Fruit fly (Drosophila melanogaster) ovary, adult (tissue): Measurements from ENCODE around the gene CG7685.

Experiments used
- CG17801 ChIP-seq: fragments of 200-800 bp; optimal IDR thresholded peaks from 2 replicates; lab custom pipeline; 2019; ENCODE audit warnings: missing biosample characterization, mild to moderate bottlenecking, missing genetic modification characterization, moderate library complexity; ENCODE audit not compliant: partially characterized antibody

CG7685 gene

dm6 chr3R:18394876-18395275 lies 9.9 kb upstream of the CG7685 start:
- no peak for TF ChIP-seq CG17801 (GFP tag; lab: Kevin White, UChicago)

dm6 chr3R:18395694-18396093 lies 9.0 kb upstream of the CG7685 start:
- TF ChIP-seq CG17801 (GFP tag; lab: Kevin White, UChicago): no peak

- TF ChIP-seq CG17801 (GFP tag; lab: Kevin White, UChicago): peak; percentile 96
Observed at dm6 chr3R:18396801-18397604, 7.7 kb upstream of the CG7685 start, which contains the start of gene Vti1b. Vti1b (plus strand) TSS chr3R:18396995.

- no peak for TF ChIP-seq CG17801 (GFP tag; lab: Kevin White, UChicago)
Observed at dm6 chr3R:18397834-18398378, 6.8 kb upstream of the CG7685 start.

dm6 chr3R:18398460-18398901 lies 6.3 kb upstream of the CG7685 start:
- no peak for TF ChIP-seq CG17801 (GFP tag; lab: Kevin White, UChicago)

dm6 chr3R:18398954-18399697 lies 5.6 kb upstream of the CG7685 start, which contains the start of gene Vha100-2:
Vha100-2 (minus strand) TSS chr3R:18399169.
- peak; percentile 53 for TF ChIP-seq CG17801 (GFP tag; lab: Kevin White, UChicago)

dm6 chr3R:18399698-18400020 lies 5.1 kb upstream of the CG7685 start:
- no peak for TF ChIP-seq CG17801 (GFP tag; lab: Kevin White, UChicago)

- peak; percentile 98 for TF ChIP-seq CG17801 (GFP tag; lab: Kevin White, UChicago)
Observed at dm6 chr3R:18402549-18403429, 2.0 kb upstream of the CG7685 start, which contains the start of the genes Wdr37 and koko. Wdr37 (minus strand) TSS chr3R:18402716. koko (plus strand) TSS chr3R:18403026.

- no peak for TF ChIP-seq CG17801 (GFP tag; lab: Kevin White, UChicago)
Observed at dm6 chr3R:18411205-18411749, 6.5 kb downstream of the CG7685 start, which contains the start of gene CG10864. CG10864 (minus strand) TSS chr3R:18411631.

- TF ChIP-seq CG17801 (GFP tag; lab: Kevin White, UChicago): no peak
Observed at dm6 chr3R:18412279-18413214, 7.8 kb downstream of the CG7685 start, which contains the start of gene CG31122. CG31122 (minus strand) TSS chr3R:18412874.

dm6 chr3R:18422446-18422845 lies 17.7 kb downstream of the CG7685 start:
- TF ChIP-seq CG17801 (GFP tag; lab: Kevin White, UChicago): no peak

- TF ChIP-seq CG17801 (GFP tag; lab: Kevin White, UChicago): no peak
Observed at dm6 chr3R:18423352-18423751, 18.6 kb downstream of the CG7685 start.

dm6 chr3R:18432905-18433304 lies 28.2 kb downstream of the CG7685 start:
- TF ChIP-seq CG17801 (GFP tag; lab: Kevin White, UChicago): no peak
